Fruit fly (Drosophila melanogaster): ENCODE data around the gene CG31465.

The CG31465 gene

DNA sequence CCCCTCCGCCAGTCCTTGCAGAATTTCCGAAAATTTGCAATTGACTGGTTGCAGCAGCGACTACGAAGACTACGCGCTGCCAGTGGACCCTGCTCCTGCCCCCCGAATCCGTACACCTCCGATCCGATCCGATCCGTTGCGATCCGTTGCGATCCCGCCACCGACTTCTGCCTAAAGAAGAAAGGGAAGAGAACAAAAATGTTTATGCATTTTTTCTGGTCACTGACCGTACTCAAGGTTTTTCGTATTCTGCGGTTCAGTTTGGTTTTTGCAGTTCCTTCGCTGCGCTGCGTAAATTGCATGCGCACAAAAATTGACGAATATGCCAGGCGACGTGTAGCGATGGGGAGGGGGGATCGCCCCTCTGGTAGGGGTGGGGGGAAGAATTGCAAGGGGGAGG is 41.6 kb downstream of the CG31465 start:
- TF ChIP-seq CG10267 (tag; optimal IDR thresholded peaks at IDR 0.05), result no peak
- TF ChIP-seq Side (GFP tag; optimal IDR thresholded peaks at IDR 0.05), result no peak
- no peak for TF ChIP-seq CkIIα-i1 (GFP tag; IDR thresholded peaks at IDR 0.05)
- TF ChIP-seq Tbp (GFP tag; optimal IDR thresholded peaks at IDR 0.05), result no peak
- TF ChIP-seq Chrac-16 (GFP tag; optimal IDR thresholded peaks at IDR 0.05), result no peak
- no peak for TF ChIP-seq amos (GFP tag; IDR thresholded peaks at IDR 0.05; ENCODE audit: partially characterized antibody)
- TF ChIP-seq Hey (tag; optimal IDR thresholded peaks at IDR 0.05), result no peak
- TF ChIP-seq CG11456 (GFP tag; IDR thresholded peaks at IDR 0.05), result no peak
- TF ChIP-seq CTCF (GFP tag; optimal IDR thresholded peaks at IDR 0.05), result no peak
- no peak for TF ChIP-seq Drgx (GFP tag; IDR thresholded peaks at IDR 0.05)
- TF ChIP-seq bsh (GFP tag; optimal IDR thresholded peaks at IDR 0.05), result no peak
- TF ChIP-seq grau (tag; optimal IDR thresholded peaks at IDR 0.05), result no peak
- no peak for TF ChIP-seq CG34376 (GFP tag; optimal IDR thresholded peaks at IDR 0.05)
- TF ChIP-seq dpn (GFP tag; optimal IDR thresholded peaks at IDR 0.05), result no peak
- no peak for TF ChIP-seq CG6654 (GFP tag; optimal IDR thresholded peaks at IDR 0.05)
- TF ChIP-seq Ptx1 (GFP tag; IDR thresholded peaks at IDR 0.05), result no peak

dm6 chr3R:21922674-21923323 is 42.2 kb downstream of the CG31465 start:
- TF ChIP-seq B-H2 (GFP tag; optimal IDR thresholded peaks at IDR 0.05) (no peak), nom (GFP tag; optimal IDR thresholded peaks at IDR 0.05) (peak; percentile 65), bsh (GFP tag; optimal IDR thresholded peaks at IDR 0.05) (peak in 1 of 2 experiments; percentile 46)

dm6 chr3R:21923742-21924141 is 43.1 kb downstream of the CG31465 start:
- TF ChIP-seq PHDP (tag; optimal IDR thresholded peaks at IDR 0.05), result no peak
- no peak for TF ChIP-seq slbo (GFP tag; IDR thresholded peaks at IDR 0.05)
- TF ChIP-seq Elba2 (GFP tag; optimal IDR thresholded peaks at IDR 0.05), result no peak
- no peak for TF ChIP-seq CG7839 (tag; optimal IDR thresholded peaks at IDR 0.05)
- TF ChIP-seq seq (GFP tag; IDR thresholded peaks at IDR 0.05), result no peak
- TF ChIP-seq psq (GFP tag; optimal IDR thresholded peaks at IDR 0.05), result no peak
- no peak for TF ChIP-seq CG13624 (GFP tag; optimal IDR thresholded peaks at IDR 0.05)
- TF ChIP-seq CG4820 (GFP tag; optimal IDR thresholded peaks at IDR 0.05), result no peak
- no peak for TF ChIP-seq CG16815 (GFP tag; optimal IDR thresholded peaks at IDR 0.05)
- TF ChIP-seq CG5953 (GFP tag; IDR thresholded peaks at IDR 0.05), result no peak
- no peak for TF ChIP-seq CG17359 (tag; optimal IDR thresholded peaks at IDR 0.05)
- no peak for TF ChIP-seq Hand (GFP tag; optimal IDR thresholded peaks at IDR 0.05)
- no peak for TF ChIP-seq CG8944 (GFP tag; optimal IDR thresholded peaks at IDR 0.05)
- no peak for TF ChIP-seq CG8388 (GFP tag; optimal IDR thresholded peaks at IDR 0.05)
- TF ChIP-seq Ada2b (GFP tag; IDR thresholded peaks at IDR 0.05), result no peak
- TF ChIP-seq ato (GFP tag; IDR thresholded peaks at IDR 0.05; ENCODE audit: partially characterized antibody), result no peak

DNA sequence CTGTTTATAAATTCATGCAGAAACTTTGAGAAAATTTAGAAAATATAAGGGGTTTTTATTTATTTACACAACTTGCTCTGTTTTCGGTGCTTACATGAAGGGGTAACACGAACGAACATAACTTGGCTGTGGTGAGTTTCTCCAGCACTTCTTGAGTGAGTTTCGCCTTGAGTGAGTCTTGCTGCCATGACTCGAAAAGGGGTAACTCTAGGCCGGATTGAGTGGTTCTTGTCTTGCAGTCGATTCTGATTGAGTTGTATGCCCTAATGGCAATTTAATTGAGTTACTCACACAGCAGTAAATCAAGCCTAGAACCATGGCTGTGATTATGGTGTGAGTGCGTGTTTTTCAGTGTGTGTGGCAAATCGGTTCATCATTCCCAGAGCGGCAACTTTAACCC is 47.6 kb downstream of the CG31465 start:
- no peak for TF ChIP-seq Doc3 (GFP tag; IDR thresholded peaks at IDR 0.05; ENCODE audit: partially characterized antibody)
- TF ChIP-seq z (GFP tag; IDR thresholded peaks at IDR 0.05), result peak; percentile 94
